Fruit fly (Drosophila melanogaster): Measurements from ENCODE around the gene Fit1.

Fit1 gene

dm6 chr3L:4080278-4080677, 23.1 kb upstream of the Fit1 start (continued):
- TF ChIP-seq CG2712 (tag; optimal IDR thresholded peaks at IDR 0.05) (peak; percentile 33), CG8359 (GFP tag; optimal IDR thresholded peaks at IDR 0.05; ENCODE audit: borderline replicate concordance) (no peak), ATbp (GFP tag; optimal IDR thresholded peaks at IDR 0.05) (no peak), NC2α (GFP tag; optimal IDR thresholded peaks at IDR 0.05) (no peak), phol (tag; optimal IDR thresholded peaks at IDR 0.05) (peak; percentile 30), gem (tag; optimal IDR thresholded peaks at IDR 0.05) (peak; percentile 46), CG1792 (GFP tag; optimal IDR thresholded peaks at IDR 0.05) (no peak), CG17186 (GFP tag; optimal IDR thresholded peaks at IDR 0.05) (no peak), nerfin-1 (tag; optimal IDR thresholded peaks at IDR 0.05) (peak; percentile 70), CG4328 (GFP tag; optimal IDR thresholded peaks at IDR 0.05) (no peak), CG42726 (GFP tag; IDR thresholded peaks at IDR 0.05; ENCODE audit: partially characterized antibody) (no peak), CG7357 (GFP tag; IDR thresholded peaks at IDR 0.05) (no peak), CG6175 (GFP tag; IDR thresholded peaks at IDR 0.05) (no peak), Hr39 (optimal IDR thresholded peaks at IDR 0.05) (no peak), CG2678 (tag; optimal IDR thresholded peaks at IDR 0.05) (peak; percentile 36), CG8281 (tag; optimal IDR thresholded peaks at IDR 0.05) (no peak), CG12769 (tag; optimal IDR thresholded peaks at IDR 0.05) (no peak), CG7928 (GFP tag; optimal IDR thresholded peaks at IDR 0.05) (no peak), CG30020 (tag; optimal IDR thresholded peaks at IDR 0.05) (no peak), ken (GFP tag; IDR thresholded peaks at IDR 0.05) (no peak), Neu2 (GFP tag; optimal IDR thresholded peaks at IDR 0.05; ENCODE audit: borderline replicate concordance) (no peak), bsh (GFP tag; optimal IDR thresholded peaks at IDR 0.05) (peak in 1 of 2 experiments; percentile 26), CG16815 (GFP tag; optimal IDR thresholded peaks at IDR 0.05) (no peak), H2.0 (GFP tag; IDR thresholded peaks at IDR 0.05) (no peak), sens (GFP tag) (peak; percentile 83), CTCF (GFP tag; optimal IDR thresholded peaks at IDR 0.05) (no peak), crp (GFP tag; optimal IDR thresholded peaks at IDR 0.05) (no peak), trh (GFP tag; optimal IDR thresholded peaks at IDR 0.05) (no peak), CG16779 (GFP tag; IDR thresholded peaks at IDR 0.05) (no peak), Antp (GFP tag; optimal IDR thresholded peaks at IDR 0.05) (no peak), D19A (tag; optimal IDR thresholded peaks at IDR 0.05) (peak; percentile 0), CG4282 (GFP tag; optimal IDR thresholded peaks at IDR 0.05) (no peak), ato (GFP tag; IDR thresholded peaks at IDR 0.05; ENCODE audit: partially characterized antibody) (no peak), CG31388 (GFP tag; optimal IDR thresholded peaks at IDR 0.05) (no peak), chif (GFP tag; optimal IDR thresholded peaks at IDR 0.05) (no peak), ro (GFP tag; IDR thresholded peaks at IDR 0.05) (no peak), CG9876 (GFP tag; optimal IDR thresholded peaks at IDR 0.05) (no peak), kah (GFP tag; optimal IDR thresholded peaks at IDR 0.05) (no peak)

- TF ChIP-seq row (GFP tag; IDR thresholded peaks at IDR 0.05) (0 out of 3 replicates have a peak, but pooled peaks have one; percentile 8), Hey (tag; optimal IDR thresholded peaks at IDR 0.05) (peak; percentile 91), insv (GFP tag; optimal IDR thresholded peaks at IDR 0.05) (no peak)
Observed at dm6 chr3L:4081243-4081642, 22.1 kb upstream of the Fit1 start.

- no peak for TF ChIP-seq corto (GFP tag; optimal IDR thresholded peaks at IDR 0.05)
- TF ChIP-seq CG2202 (tag; optimal IDR thresholded peaks at IDR 0.05): no peak
- peak; percentile 94 for TF ChIP-seq Hey (tag; optimal IDR thresholded peaks at IDR 0.05)
- peak; percentile 57 for TF ChIP-seq pros (GFP tag; optimal IDR thresholded peaks at IDR 0.05)
- TF ChIP-seq nerfin-1 (tag; optimal IDR thresholded peaks at IDR 0.05): peak; percentile 10
- peak; percentile 64 for TF ChIP-seq abd-A (tag; optimal IDR thresholded peaks at IDR 0.05)
- TF ChIP-seq Dref (GFP tag; IDR thresholded peaks at IDR 0.05): 0 out of 2 replicates have a peak, but pooled peaks have one; percentile 17
- TF ChIP-seq gsb-n (tag; optimal IDR thresholded peaks at IDR 0.05): peak; percentile 79
- TF ChIP-seq Deaf1 (tag; optimal IDR thresholded peaks at IDR 0.05): peak; percentile 28
- TF ChIP-seq Gug (GFP tag; IDR thresholded peaks at IDR 0.05): no peak
Observed at dm6 chr3L:4083442-4083841, 19.9 kb upstream of the Fit1 start.
